Worm (Caenorhabditis elegans) whole organism, L4 larva: ENCODE data around the gene selt-1.1.

Experiments used
- F10B5.3 ChIP-seq: sonication (generic microtip); optimal IDR thresholded peaks from 2 replicates; lab custom pipeline; 2016; ENCODE audit warnings: mild to moderate bottlenecking, missing genetic modification characterization, missing compliant biosample characterization
- R02D3.7 ChIP-seq: fragments of 150-350 bp; sonication (generic microtip); optimal IDR thresholded peaks from 3 replicates; lab custom pipeline; 2014; ENCODE audit warnings: missing biosample characterization, missing genetic modification characterization
- Y75B8A.6 ChIP-seq: fragments of 200-800 bp; sonication (Bioruptor generic); IDR thresholded peaks from 2 replicates; pipeline ENCODE4 v1.3.6; 2022; ENCODE audit warnings: missing genetic modification reagents, missing genetic modification characterization, missing compliant biosample characterization
- arid-1 ChIP-seq: fragments of 200-800 bp; sonication (Bioruptor generic); conservative IDR thresholded peaks from 2 replicates; pipeline ENCODE4 v1.3.6; 2022; ENCODE audit warnings: missing genetic modification reagents, missing genetic modification characterization, missing compliant biosample characterization
- ceh-44 ChIP-seq: fragments of 200-800 bp; sonication (Bioruptor generic); IDR thresholded peaks from 2 replicates; pipeline ENCODE4 v1.3.6; 2022; ENCODE audit warnings: missing genetic modification reagents, missing genetic modification characterization, missing compliant biosample characterization
- ces-1 ChIP-seq: fragments of 150-350 bp; sonication (generic microtip); optimal IDR thresholded peaks from 4 replicates; lab custom pipeline; 2014; ENCODE audit warnings: missing biosample characterization, missing genetic modification reagents, missing genetic modification characterization
- daf-19 ChIP-seq: fragments of 200-800 bp; sonication (Bioruptor generic); conservative IDR thresholded peaks from 2 replicates; pipeline ENCODE4 v1.3.6; 2022; ENCODE audit warnings: missing genetic modification characterization, missing compliant biosample characterization
- dmd-6 ChIP-seq: fragments of 200-800 bp; sonication (Bioruptor generic); IDR thresholded peaks from 2 replicates; pipeline ENCODE4 v1.3.6; 2022; ENCODE audit warnings: missing genetic modification reagents, missing genetic modification characterization, missing compliant biosample characterization
- dmd-9 ChIP-seq: fragments of 200-800 bp; sonication (Bioruptor generic); IDR thresholded peaks from 2 replicates; pipeline ENCODE4 v1.3.6; 2022; ENCODE audit warnings: missing genetic modification reagents, missing genetic modification characterization, missing compliant biosample characterization
- egl-43 ChIP-seq: fragments of 200-800 bp; sonication (Bioruptor generic); IDR thresholded peaks from 2 replicates; pipeline ENCODE4 v1.3.6; 2022; ENCODE audit warnings: missing genetic modification reagents, missing genetic modification characterization, missing compliant biosample characterization
- fkh-10 ChIP-seq: fragments of 150-350 bp; optimal IDR thresholded peaks from 2 replicates; lab custom pipeline; 2014; ENCODE audit warnings: missing biosample characterization, missing genetic modification reagents, missing genetic modification characterization
- gei-8 ChIP-seq: fragments of 200-800 bp; sonication (Bioruptor generic); optimal IDR thresholded peaks from 2 replicates; lab custom pipeline; 2018; ENCODE audit warnings: mild to moderate bottlenecking, missing genetic modification characterization, missing compliant biosample characterization
- hif-1 ChIP-seq, 2 experiments: sonication (generic microtip); optimal IDR thresholded peaks; 2 replicates each; lab custom pipeline; 2016 to 2017; ENCODE audit warnings: missing compliant biosample characterization in 2 of 2, missing genetic modification characterization in 2 of 2, missing genetic modification reagents in 2 of 2, missing genotype in 2 of 2, mild to moderate bottlenecking in 1 of 2
- hlh-11 ChIP-seq: fragments of 200-800 bp; sonication (Bioruptor generic); optimal IDR thresholded peaks from 2 replicates; lab custom pipeline; 2018; ENCODE audit warnings: mild to moderate bottlenecking, missing genetic modification characterization, missing compliant biosample characterization
- hlh-30 ChIP-seq: sonication (generic microtip); optimal IDR thresholded peaks from 2 replicates; lab custom pipeline; 2017; ENCODE audit warnings: antibody characterized with exemption, mild to moderate bottlenecking, missing genetic modification characterization, missing compliant biosample characterization; ENCODE audit not compliant: insufficient read depth
- jun-1 ChIP-seq: fragments of 150-350 bp; optimal IDR thresholded peaks from 2 replicates; lab custom pipeline; 2014; ENCODE audit warnings: missing biosample characterization, missing genetic modification reagents, missing genetic modification characterization
- lim-7 ChIP-seq: fragments of 200-800 bp; sonication (Bioruptor generic); IDR thresholded peaks from 2 replicates; pipeline ENCODE4 v1.3.6; 2022; ENCODE audit warnings: missing genetic modification characterization, missing compliant biosample characterization
- lin-1 ChIP-seq: fragments of 200-800 bp; sonication (Bioruptor generic); IDR thresholded peaks from 2 replicates; pipeline ENCODE4 v1.3.6; 2022; ENCODE audit warnings: missing genetic modification reagents, missing genetic modification characterization, missing compliant biosample characterization
- lin-29 ChIP-seq: fragments of 200-800 bp; sonication (Bioruptor generic); IDR thresholded peaks from 2 replicates; pipeline ENCODE4 v1.3.6; 2022; ENCODE audit warnings: missing genetic modification reagents, missing genetic modification characterization, missing compliant biosample characterization
- lin-38 ChIP-seq: fragments of 200-800 bp; sonication (Bioruptor generic); IDR thresholded peaks from 2 replicates; pipeline ENCODE4 v1.3.6; 2022; ENCODE audit warnings: missing genetic modification reagents, missing genetic modification characterization, missing compliant biosample characterization
- lir-3 ChIP-seq: sonication (generic microtip); optimal IDR thresholded peaks from 2 replicates; lab custom pipeline; 2016; ENCODE audit warnings: mild to moderate bottlenecking, missing genetic modification characterization, missing compliant biosample characterization
- madf-9 ChIP-seq: fragments of 200-800 bp; sonication (Bioruptor generic); conservative IDR thresholded peaks from 2 replicates; pipeline ENCODE4 v1.3.6; 2022; ENCODE audit warnings: missing genetic modification reagents, missing genetic modification characterization, missing compliant biosample characterization
- mdl-1 ChIP-seq, 2 experiments: fragments of 150-350 bp in 1 of 2; sonication (generic microtip) in 1 of 2; optimal IDR thresholded peaks; 2 replicates each; lab custom pipeline; 2014 to 2017; ENCODE audit warnings: missing biosample characterization in 2 of 2, missing genetic modification characterization in 2 of 2
- mxl-3 ChIP-seq: fragments of 200-800 bp; sonication (Bioruptor generic); optimal IDR thresholded peaks from 2 replicates; lab custom pipeline; 2018; ENCODE audit warnings: mild to moderate bottlenecking, missing genetic modification characterization, missing compliant biosample characterization
- nhr-10 ChIP-seq: fragments of 150-350 bp; optimal IDR thresholded peaks from 2 replicates; lab custom pipeline; 2014; ENCODE audit warnings: missing biosample characterization, missing genetic modification characterization
- nhr-102 ChIP-seq: sonication (generic microtip); optimal IDR thresholded peaks from 2 replicates; lab custom pipeline; 2016; ENCODE audit warnings: mild to moderate bottlenecking, missing genetic modification characterization, moderate library complexity, missing compliant biosample characterization
- nhr-11 ChIP-seq: fragments of 150-350 bp; optimal IDR thresholded peaks from 2 replicates; lab custom pipeline; 2014; ENCODE audit warnings: missing biosample characterization, missing genetic modification characterization
- nhr-111 ChIP-seq: fragments of 200-800 bp; sonication (Bioruptor generic); optimal IDR thresholded peaks from 2 replicates; lab custom pipeline; 2018; ENCODE audit warnings: mild to moderate bottlenecking, missing genetic modification characterization, missing compliant biosample characterization
- nhr-28 ChIP-seq: fragments of 150-350 bp; optimal IDR thresholded peaks from 2 replicates; lab custom pipeline; 2014; ENCODE audit warnings: missing biosample characterization, missing genetic modification characterization
- nhr-41 ChIP-seq: fragments of 200-800 bp; sonication (Bioruptor generic); IDR thresholded peaks from 2 replicates; pipeline ENCODE4 v1.3.6; 2022; ENCODE audit warnings: missing genetic modification reagents, missing genetic modification characterization, missing compliant biosample characterization
- nhr-42 ChIP-seq: fragments of 200-800 bp; sonication (Bioruptor generic); IDR thresholded peaks from 2 replicates; pipeline ENCODE4 v1.3.6; 2022; ENCODE audit warnings: missing genetic modification characterization, missing compliant biosample characterization
- nhr-48 ChIP-seq: sonication (generic microtip); optimal IDR thresholded peaks from 2 replicates; lab custom pipeline; 2016; ENCODE audit warnings: mild to moderate bottlenecking, missing genetic modification characterization, missing compliant biosample characterization
- nhr-6 ChIP-seq: fragments of 150-350 bp; optimal IDR thresholded peaks from 2 replicates; lab custom pipeline; 2014; ENCODE audit warnings: missing biosample characterization, missing genetic modification characterization
- nhr-76 ChIP-seq: fragments of 150-350 bp; optimal IDR thresholded peaks from 2 replicates; lab custom pipeline; 2014; ENCODE audit warnings: missing biosample characterization, missing genetic modification characterization
- nhr-77 ChIP-seq: fragments of 150-350 bp; optimal IDR thresholded peaks from 2 replicates; lab custom pipeline; 2014; ENCODE audit warnings: missing biosample characterization, missing genetic modification characterization
- php-3 ChIP-seq: fragments of 200-800 bp; sonication (Bioruptor generic); IDR thresholded peaks from 2 replicates; pipeline ENCODE4 v1.3.6; 2022; ENCODE audit warnings: missing genetic modification reagents, missing genetic modification characterization, missing compliant biosample characterization
- skn-1 ChIP-seq: fragments of 150-350 bp; optimal IDR thresholded peaks from 2 replicates; lab custom pipeline; 2014; ENCODE audit warnings: missing biosample characterization, missing genetic modification characterization
- unc-39 ChIP-seq: sonication (generic microtip); optimal IDR thresholded peaks from 2 replicates; lab custom pipeline; 2017; ENCODE audit warnings: missing biosample characterization, missing genetic modification characterization
- unc-62 ChIP-seq, 3 experiments: fragments of 150-350 bp in 1 of 3; sonication (generic microtip); optimal IDR thresholded peaks in 2 of 3; peaks in 1 of 3; 1 replicate in 1 of 3; 2 replicates in 2 of 3; lab custom pipeline; 2014 to 2017; ENCODE audit warnings: missing biosample characterization in 3 of 3, missing genetic modification characterization in 3 of 3, missing genetic modification reagents in 3 of 3, missing genotype in 1 of 3
- zag-1 ChIP-seq: fragments of 150-350 bp; optimal IDR thresholded peaks from 2 replicates; lab custom pipeline; 2014; ENCODE audit warnings: missing biosample characterization, missing genetic modification characterization
- zfp-3 ChIP-seq: fragments of 200-800 bp; sonication (Bioruptor generic); conservative IDR thresholded peaks from 2 replicates; pipeline ENCODE4 v1.3.6; 2022; ENCODE audit warnings: missing genetic modification reagents, missing genetic modification characterization, missing compliant biosample characterization
- zip-2 ChIP-seq: fragments of 150-350 bp; optimal IDR thresholded peaks from 2 replicates; lab custom pipeline; 2014; ENCODE audit warnings: missing biosample characterization, missing genetic modification characterization

selt-1.1 gene

ce11 chrX:11537240-11537764 lies 9.0 kb downstream of the selt-1.1 start, which contains the start of gene gcp-2.2 (continued):
- TF ChIP-seq skn-1 (tag; lab: Kevin White, UChicago), result no peak
- TF ChIP-seq nhr-76, result no peak
- no peak for TF ChIP-seq nhr-11 (tag; lab: Kevin White, UChicago)

- peak in 1 of 2 experiments; percentile 50 for TF ChIP-seq mdl-1 (tag; optimal IDR thresholded peaks at IDR 0.05; lab: Kevin White, UChicago)
- no peak for TF ChIP-seq nhr-48 (tag; lab: Kevin White, UChicago)
- TF ChIP-seq ceh-44 (GFP tag; lab: Robert Waterston, UW), result no peak
- peak; percentile 67 for TF ChIP-seq hlh-30 (tag; lab: Kevin White, UChicago)
- no peak for TF ChIP-seq nhr-10
- TF ChIP-seq lin-1 (GFP tag; lab: Robert Waterston, UW), result no peak
- TF ChIP-seq R02D3.7, result no peak
- TF ChIP-seq nhr-41 (GFP tag; lab: Robert Waterston, UW), result no peak
- no peak for TF ChIP-seq gei-8 (GFP tag; lab: Kevin White, UChicago)
- no peak for TF ChIP-seq jun-1 (tag; lab: Kevin White, UChicago)
- TF ChIP-seq zip-2, result no peak
- no peak for TF ChIP-seq lin-29
- TF ChIP-seq dmd-6 (GFP tag; lab: Robert Waterston, UW), result 0 out of 2 replicates have a peak, but pooled peaks have one; percentile 13
These were observed 9.9 kb downstream of the selt-1.1 start, which contains the start of gene C35C5.9 for ce11 chrX:11536408-11536807. TSS of gene C35C5.9 (plus strand) at chrX:11536568.

ce11 chrX:11534443-11534842 lies 11.9 kb downstream of the selt-1.1 start:
- TF ChIP-seq hlh-30 (tag; lab: Kevin White, UChicago) (peak; percentile 12), nhr-28 (peak; percentile 28), zag-1 (tag; lab: Kevin White, UChicago) (no peak), skn-1 (tag; lab: Kevin White, UChicago) (no peak), lim-7 (GFP tag; lab: Robert Waterston, UW) (no peak), ces-1 (no peak), zfp-3 (GFP tag; lab: Robert Waterston, UW) (no peak), egl-43 (GFP tag; lab: Robert Waterston, UW) (no peak), dmd-6 (GFP tag; lab: Robert Waterston, UW) (0 out of 2 replicates have a peak, but pooled peaks have one; percentile 11), dmd-9 (GFP tag; lab: Robert Waterston, UW) (no peak), hlh-11 (tag; lab: Kevin White, UChicago) (no peak), Y75B8A.6 (GFP tag; lab: Robert Waterston, UW) (no peak), madf-9 (GFP tag; lab: Robert Waterston, UW) (no peak), lin-29 (no peak), jun-1 (tag; lab: Kevin White, UChicago) (no peak), daf-19 (no peak), mxl-3 (GFP tag; lab: Kevin White, UChicago) (peak; percentile 15), php-3 (GFP tag; lab: Robert Waterston, UW) (no peak), lin-38 (GFP tag; lab: Robert Waterston, UW) (no peak), F10B5.3 (tag; lab: Kevin White, UChicago) (no peak)
- TF ChIP-seq, all 104 proteins: peak for 4

ce11 chrX:11533543-11534003 lies 12.7 kb downstream of the selt-1.1 start, which contains the start of gene C35C5.8:
TSS of gene C35C5.8 (plus strand) at chrX:11533593.
- TF ChIP-seq nhr-102 (tag; lab: Kevin White, UChicago), result no peak
- TF ChIP-seq nhr-42, result no peak
- peak in 1 of 2 experiments; percentile 71 for TF ChIP-seq unc-62 (GFP tag; optimal IDR thresholded peaks at IDR 0.05 in 1 of 2; lab: Kevin White, UChicago)
- TF ChIP-seq unc-62 (tag; optimal IDR thresholded peaks at IDR 0.05; lab: Kevin White, UChicago), result no peak
- TF ChIP-seq nhr-77 (tag; lab: Kevin White, UChicago), result no peak
- TF ChIP-seq lir-3 (tag; lab: Kevin White, UChicago), result no peak
- TF ChIP-seq unc-39 (tag; lab: Kevin White, UChicago), result no peak
- no peak for TF ChIP-seq zag-1 (tag; lab: Kevin White, UChicago)
- peak; percentile 36 for TF ChIP-seq dmd-6 (GFP tag; lab: Robert Waterston, UW)
- no peak for TF ChIP-seq fkh-10
- peak in 1 of 2 experiments; percentile 17 for TF ChIP-seq mdl-1 (tag; optimal IDR thresholded peaks at IDR 0.05; lab: Kevin White, UChicago)
- TF ChIP-seq mxl-3 (GFP tag; lab: Kevin White, UChicago), result peak; percentile 4
- TF ChIP-seq nhr-10, result no peak
- TF ChIP-seq nhr-111, result no peak
- TF ChIP-seq nhr-6 (tag; lab: Kevin White, UChicago), result no peak
- peak; percentile 77 for TF ChIP-seq nhr-28
- no peak for TF ChIP-seq dmd-9 (GFP tag; lab: Robert Waterston, UW)
- TF ChIP-seq arid-1 (GFP tag; lab: Robert Waterston, UW), result no peak
- TF ChIP-seq hlh-11 (tag; lab: Kevin White, UChicago), result peak; percentile 18
- no peak for TF ChIP-seq hif-1 (tag; optimal IDR thresholded peaks at IDR 0.05; lab: Kevin White, UChicago)
- TF ChIP-seq zfp-3 (GFP tag; lab: Robert Waterston, UW), result no peak
